Fruit fly (Drosophila melanogaster) whole organism, embryonic: ENCODE data around the gene Polr3E.

Experiments used
- CG2129 ChIP-seq: fragments of 200-800 bp; sonication (Bioruptor generic); IDR thresholded peaks from 2 replicates; pipeline ENCODE4 v1.3.6; 2022; ENCODE audit warnings: missing biosample characterization, missing genetic modification characterization; ENCODE audit not compliant: partially characterized antibody
- CG33557 ChIP-seq: fragments of 200-800 bp; sonication (Bioruptor generic); optimal IDR thresholded peaks from 2 replicates; lab custom pipeline; 2019; ENCODE audit warnings: missing biosample characterization, mild to moderate bottlenecking, missing genetic modification characterization, moderate library complexity
- HLH54F ChIP-seq: fragments of 200-800 bp; sonication (Bioruptor generic); optimal IDR thresholded peaks from 3 replicates; lab custom pipeline; 2016; ENCODE audit warnings: missing biosample characterization, missing genetic modification characterization
- slou ChIP-seq: fragments of 200-800 bp; sonication (Bioruptor generic); optimal IDR thresholded peaks from 3 replicates; lab custom pipeline; 2016; ENCODE audit warnings: missing biosample characterization, missing genetic modification characterization
- toy ChIP-seq: fragments of 200-800 bp; sonication (Bioruptor generic); IDR thresholded peaks from 2 replicates; pipeline ENCODE4 v1.3.6; 2022; ENCODE audit warnings: missing biosample characterization, missing genetic modification characterization
- unc-4 ChIP-seq: fragments of 200-800 bp; sonication (Bioruptor generic); IDR thresholded peaks from 2 replicates; pipeline ENCODE4 v1.3.6; 2022; ENCODE audit warnings: missing biosample characterization, missing genetic modification characterization; ENCODE audit not compliant: partially characterized antibody
- yki ChIP-seq: fragments of >200 bp; optimal IDR thresholded peaks from 3 replicates; lab custom pipeline; 2018

dm6 chr3L:21026025-21026916 lies 5.4 kb upstream of the Polr3E start:
- TF ChIP-seq CG33557 (GFP tag; lab: Kevin White, UChicago): no peak
- TF ChIP-seq toy (GFP tag; lab: Robert Waterston, UW): no peak
- no peak for TF ChIP-seq slou (GFP tag; lab: Kevin White, UChicago)
- TF ChIP-seq HLH54F: no peak
- no peak for TF ChIP-seq CG2129
- 0 out of 2 replicates have a peak, but pooled peaks have one; percentile 30 for TF ChIP-seq unc-4 (GFP tag; lab: Robert Waterston, UW)
- TF ChIP-seq yki (lab: Kevin White, UChicago): peak; percentile 96
